Fruit fly (Drosophila melanogaster) whole organism, embryonic: ENCODE results near the gene CG8119.

Experiments used
- Blimp-1 ChIP-seq: fragments of 200-800 bp; sonication (Bioruptor generic); optimal IDR thresholded peaks from 3 replicates; lab custom pipeline; 2018; ENCODE audit warnings: missing biosample characterization, missing genetic modification characterization, mild to moderate bottlenecking, moderate library complexity, missing genetic modification reagents
- CG10209 ChIP-seq: fragments of 200-800 bp; sonication (Bioruptor generic); optimal IDR thresholded peaks from 3 replicates; lab custom pipeline; 2017; ENCODE audit warnings: missing biosample characterization, mild to moderate bottlenecking, missing genetic modification characterization, missing genetic modification reagents
- CG15601 ChIP-seq: fragments of 200-800 bp; sonication (Bioruptor generic); optimal IDR thresholded peaks from 3 replicates; lab custom pipeline; 2019; ENCODE audit warnings: missing biosample characterization, mild to moderate bottlenecking, missing genetic modification characterization, moderate library complexity
- CG1602 ChIP-seq: fragments of 200-800 bp; sonication (Bioruptor generic); optimal IDR thresholded peaks from 3 replicates; lab custom pipeline; 2016; ENCODE audit warnings: missing biosample characterization, missing genetic modification characterization
- CG16813 ChIP-seq: fragments of 200-800 bp; sonication (Bioruptor generic); IDR thresholded peaks from 3 replicates; pipeline ENCODE4 v1.3.6; 2022; ENCODE audit warnings: missing biosample characterization, missing genetic modification characterization; ENCODE audit not compliant: partially characterized antibody
- CG18764 ChIP-seq: fragments of 200-800 bp; sonication (Bioruptor generic); optimal IDR thresholded peaks from 3 replicates; lab custom pipeline; 2016; ENCODE audit warnings: missing biosample characterization, missing genetic modification characterization
- CG2202 ChIP-seq: fragments of 200-800 bp; sonication (Bioruptor generic); optimal IDR thresholded peaks from 2 replicates; lab custom pipeline; 2018; ENCODE audit warnings: missing biosample characterization, mild to moderate bottlenecking, missing genetic modification characterization
- CG32532 ChIP-seq: fragments of 200-800 bp; sonication (Bioruptor generic); IDR thresholded peaks from 2 replicates; pipeline ENCODE4 v1.3.6; 2022; ENCODE audit warnings: missing biosample characterization, missing genetic modification characterization
- CG7372 ChIP-seq: fragments of 200-800 bp; sonication (Bioruptor generic); IDR thresholded peaks from 2 replicates; pipeline ENCODE4 v1.3.6; 2022; ENCODE audit warnings: missing biosample characterization, missing genetic modification characterization
- CG7928 ChIP-seq: fragments of 200-800 bp; sonication (Bioruptor generic); optimal IDR thresholded peaks from 2 replicates; lab custom pipeline; 2017; ENCODE audit warnings: missing biosample characterization, mild to moderate bottlenecking, missing genetic modification characterization
- CG7963 ChIP-seq: fragments of 200-800 bp; sonication (Bioruptor generic); IDR thresholded peaks from 3 replicates; pipeline ENCODE4 v1.3.6; 2022; ENCODE audit warnings: missing biosample characterization, missing genetic modification characterization; ENCODE audit not compliant: partially characterized antibody
- CG8944 ChIP-seq: fragments of 200-800 bp; sonication (Bioruptor generic); optimal IDR thresholded peaks from 3 replicates; lab custom pipeline; 2016; ENCODE audit warnings: missing biosample characterization, missing genetic modification characterization
- CG9817 ChIP-seq: fragments of 200-800 bp; sonication (Bioruptor generic); optimal IDR thresholded peaks from 2 replicates; lab custom pipeline; 2018; ENCODE audit warnings: missing biosample characterization, mild to moderate bottlenecking, missing genetic modification characterization, moderate library complexity
- Drgx ChIP-seq: fragments of 200-800 bp; sonication (Bioruptor generic); IDR thresholded peaks from 2 replicates; pipeline ENCODE4 v1.3.6; 2022; ENCODE audit warnings: missing biosample characterization, missing genetic modification characterization
- E2f2 ChIP-seq: fragments of 200-800 bp; sonication (Bioruptor generic); IDR thresholded peaks from 2 replicates; pipeline ENCODE4 v1.3.6; 2022; ENCODE audit warnings: missing biosample characterization, missing genetic modification characterization
- HLH4C ChIP-seq: fragments of 200-800 bp; sonication (Bioruptor generic); IDR thresholded peaks from 3 replicates; pipeline ENCODE4 v1.3.6; 2022; ENCODE audit warnings: missing biosample characterization, missing genetic modification characterization; ENCODE audit not compliant: partially characterized antibody
- Jarid2 ChIP-seq: fragments of 200-800 bp; sonication (Bioruptor generic); optimal IDR thresholded peaks from 3 replicates; lab custom pipeline; 2017; ENCODE audit warnings: mild to moderate bottlenecking, missing biosample characterization, missing genetic modification reagents, missing genetic modification characterization
- Mes4 ChIP-seq: fragments of 200-800 bp; sonication (Bioruptor generic); optimal IDR thresholded peaks from 2 replicates; lab custom pipeline; 2016; ENCODE audit warnings: missing biosample characterization, missing genetic modification characterization
- NK7.1 ChIP-seq: fragments of 200-800 bp; sonication (Bioruptor generic); optimal IDR thresholded peaks from 3 replicates; lab custom pipeline; 2016; ENCODE audit warnings: missing biosample characterization, missing genetic modification characterization
- Opbp ChIP-seq: fragments of 200-800 bp; sonication (Bioruptor generic); IDR thresholded peaks from 3 replicates; pipeline ENCODE4 v1.3.6; 2022; ENCODE audit warnings: missing biosample characterization, missing genetic modification characterization; ENCODE audit not compliant: partially characterized antibody
- Optix ChIP-seq: fragments of 200-800 bp; sonication (Bioruptor generic); IDR thresholded peaks from 3 replicates; pipeline ENCODE4 v1.3.6; 2022; ENCODE audit warnings: missing biosample characterization, missing genetic modification characterization
- Rfx ChIP-seq: fragments of 200-800 bp; sonication (Bioruptor generic); IDR thresholded peaks from 2 replicates; pipeline ENCODE4 v1.3.6; 2022; ENCODE audit warnings: missing biosample characterization, missing genetic modification characterization
- Trl ChIP-seq, 3 experiments: fragments of >200 bp in 2 of 3; fragments of 200-800 bp in 1 of 3; sonication (Bioruptor generic) in 1 of 3; optimal IDR thresholded peaks; 2 replicates in 1 of 3; 3 replicates in 2 of 3; lab custom pipeline; 2016 to 2017; ENCODE audit warnings: missing biosample characterization in 1 of 3, missing genetic modification characterization in 1 of 3
- Xrp1 ChIP-seq: fragments of 200-800 bp; sonication (Bioruptor generic); IDR thresholded peaks from 2 replicates; pipeline ENCODE4 v1.3.6; 2022; ENCODE audit warnings: missing biosample characterization, missing genetic modification characterization
- amos ChIP-seq: fragments of 200-800 bp; sonication (Bioruptor generic); IDR thresholded peaks from 2 replicates; pipeline ENCODE4 v1.3.6; 2022; ENCODE audit warnings: missing biosample characterization, missing genetic modification characterization; ENCODE audit not compliant: partially characterized antibody
- aop ChIP-seq: fragments of 200-800 bp; sonication (Bioruptor generic); IDR thresholded peaks from 2 replicates; pipeline ENCODE4 v1.3.6; 2022; ENCODE audit warnings: missing biosample characterization, missing genetic modification characterization
- ato ChIP-seq: fragments of 200-800 bp; sonication (Bioruptor generic); IDR thresholded peaks from 2 replicates; pipeline ENCODE4 v1.3.6; 2022; ENCODE audit warnings: missing biosample characterization, missing genetic modification characterization; ENCODE audit not compliant: partially characterized antibody
- bbx ChIP-seq: fragments of 200-800 bp; sonication (Bioruptor generic); IDR thresholded peaks from 2 replicates; pipeline ENCODE4 v1.3.6; 2022; ENCODE audit warnings: missing biosample characterization, missing genetic modification characterization; ENCODE audit not compliant: partially characterized antibody
- bsh ChIP-seq, 2 experiments: fragments of 200-800 bp; sonication (Bioruptor generic); optimal IDR thresholded peaks; 2 replicates each; lab custom pipeline; 2017 to 2018; ENCODE audit warnings: mild to moderate bottlenecking in 2 of 2, missing biosample characterization in 2 of 2, missing genetic modification characterization in 2 of 2, moderate library complexity in 1 of 2
- cas ChIP-seq: fragments of 200-800 bp; sonication (Bioruptor generic); IDR thresholded peaks from 2 replicates; pipeline ENCODE4 v1.3.6; 2022; ENCODE audit warnings: missing biosample characterization, missing genetic modification characterization
- chinmo ChIP-seq: fragments of 200-800 bp; sonication (Bioruptor generic); IDR thresholded peaks from 4 replicates; pipeline ENCODE4 v1.3.6; 2022; ENCODE audit warnings: missing biosample characterization, missing genetic modification characterization; ENCODE audit not compliant: partially characterized antibody
- chm ChIP-seq: fragments of 200-800 bp; sonication (Bioruptor generic); IDR thresholded peaks from 2 replicates; pipeline ENCODE4 v1.3.6; 2022; ENCODE audit warnings: missing biosample characterization, missing genetic modification characterization
- dati ChIP-seq: fragments of 200-800 bp; sonication (Bioruptor generic); IDR thresholded peaks from 2 replicates; pipeline ENCODE4 v1.3.6; 2022; ENCODE audit warnings: missing biosample characterization, missing genetic modification characterization
- gro ChIP-seq: fragments of 200-800 bp; sonication (Bioruptor generic); optimal IDR thresholded peaks from 2 replicates; lab custom pipeline; 2016; ENCODE audit warnings: missing biosample characterization, missing genetic modification characterization
- h ChIP-seq: fragments of >200 bp; optimal IDR thresholded peaks from 2 replicates; lab custom pipeline; 2017
- jing ChIP-seq: fragments of 200-800 bp; sonication (Bioruptor generic); optimal IDR thresholded peaks from 2 replicates; lab custom pipeline; 2018; ENCODE audit warnings: missing biosample characterization, mild to moderate bottlenecking, missing genetic modification characterization
- klu ChIP-seq: fragments of 200-800 bp; sonication (Bioruptor generic); IDR thresholded peaks from 2 replicates; pipeline ENCODE4 v1.3.6; 2022; ENCODE audit warnings: missing biosample characterization, missing genetic modification characterization
- mirr ChIP-seq: fragments of 200-800 bp; sonication (Bioruptor generic); optimal IDR thresholded peaks from 3 replicates; lab custom pipeline; 2018; ENCODE audit warnings: missing biosample characterization, mild to moderate bottlenecking, missing genetic modification characterization
- nom ChIP-seq: fragments of 200-800 bp; sonication (Bioruptor generic); optimal IDR thresholded peaks from 2 replicates; lab custom pipeline; 2017; ENCODE audit warnings: missing biosample characterization, missing genetic modification characterization, mild to moderate bottlenecking, moderate library complexity, missing genetic modification reagents
- row ChIP-seq: fragments of 200-800 bp; sonication (Bioruptor generic); IDR thresholded peaks from 3 replicates; pipeline ENCODE4 v1.3.6; 2022; ENCODE audit warnings: missing biosample characterization, missing genetic modification characterization
- scrt ChIP-seq: fragments of 200-800 bp; sonication (Bioruptor generic); optimal IDR thresholded peaks from 2 replicates; lab custom pipeline; 2018; ENCODE audit warnings: missing biosample characterization, mild to moderate bottlenecking, missing genetic modification characterization, moderate library complexity
- sens-2 ChIP-seq: fragments of 200-800 bp; sonication (Bioruptor generic); IDR thresholded peaks from 2 replicates; pipeline ENCODE4 v1.3.6; 2022; ENCODE audit warnings: missing biosample characterization, missing genetic modification characterization
- so ChIP-seq: fragments of 200-800 bp; sonication (Bioruptor generic); IDR thresholded peaks from 3 replicates; pipeline ENCODE4 v1.3.6; 2022; ENCODE audit warnings: missing biosample characterization, missing genetic modification characterization
- sr ChIP-seq: fragments of 200-800 bp; sonication (Bioruptor generic); IDR thresholded peaks from 3 replicates; pipeline ENCODE4 v1.3.6; 2022; ENCODE audit warnings: missing biosample characterization, missing genetic modification characterization
- stwl ChIP-seq: fragments of 200-800 bp; sonication (Bioruptor generic); optimal IDR thresholded peaks from 3 replicates; lab custom pipeline; 2018; ENCODE audit warnings: missing biosample characterization, mild to moderate bottlenecking, missing genetic modification characterization, moderate library complexity
- sug ChIP-seq: fragments of 200-800 bp; optimal IDR thresholded peaks from 2 replicates; lab custom pipeline; 2019; ENCODE audit warnings: missing biosample characterization, mild to moderate bottlenecking, missing genetic modification characterization, moderate library complexity
- vvl ChIP-seq: fragments of 200-800 bp; sonication (Bioruptor generic); IDR thresholded peaks from 2 replicates; pipeline ENCODE4 v1.3.6; 2022; ENCODE audit warnings: missing biosample characterization, missing genetic modification characterization
- zen2 ChIP-seq: fragments of 200-800 bp; sonication (Bioruptor generic); IDR thresholded peaks from 3 replicates; pipeline ENCODE4 v1.3.6; 2022; ENCODE audit warnings: missing biosample characterization, missing genetic modification characterization; ENCODE audit not compliant: partially characterized antibody

Gene CG8119

DNA sequence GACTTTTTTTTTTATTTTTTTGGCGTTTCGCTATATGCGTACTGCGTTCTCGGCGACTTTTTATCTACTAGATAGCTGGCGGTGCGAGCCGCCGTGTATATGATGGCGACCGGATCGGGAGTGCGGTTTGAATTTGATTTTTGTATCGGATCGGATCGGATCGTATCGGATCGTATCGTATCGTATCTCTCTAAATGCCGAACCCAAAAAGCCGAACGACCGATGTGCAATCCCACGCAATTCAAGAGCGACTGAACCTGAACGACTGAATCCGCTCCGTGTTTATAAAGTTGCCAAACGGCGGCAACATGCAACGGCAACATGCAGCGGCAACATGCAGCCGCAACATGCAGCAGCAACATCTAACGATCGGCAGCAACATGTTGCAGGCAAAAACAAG is 36.1 kb upstream of the CG8119 start:
- TF ChIP-seq CG10209 (GFP tag; lab: Kevin White, UChicago) (no peak), nom (GFP tag; lab: Kevin White, UChicago) (peak; percentile 10), Xrp1 (GFP tag; lab: Robert Waterston, UW) (0 out of 2 replicates have a peak, but pooled peaks have one; percentile 8), Drgx (GFP tag; lab: Robert Waterston, UW) (0 out of 2 replicates have a peak, but pooled peaks have one; percentile 14), stwl (tag; lab: Kevin White, UChicago) (peak; percentile 19), zen2 (peak; percentile 45; the same call in 1 of the 3 replicates), Rfx (GFP tag; lab: Robert Waterston, UW) (peak; percentile 20; the same call in 1 of the 2 replicates), chm (GFP tag; lab: Robert Waterston, UW) (0 out of 2 replicates have a peak, but pooled peaks have one; percentile 61), CG7372 (GFP tag; lab: Robert Waterston, UW) (no peak), aop (GFP tag; lab: Robert Waterston, UW) (no peak), vvl (GFP tag; lab: Robert Waterston, UW) (peak; percentile 52), dati (GFP tag; lab: Robert Waterston, UW) (no peak), CG7928 (GFP tag; lab: Kevin White, UChicago) (no peak), E2f2 (GFP tag; lab: Robert Waterston, UW) (peak; percentile 30; the same call in 1 of the 2 replicates), CG7963 (GFP tag; lab: Robert Waterston, UW) (peak; percentile 38; the same call in 1 of the 3 replicates), CG2202 (no peak), amos (GFP tag; lab: Robert Waterston, UW) (peak; percentile 60), CG9817 (no peak), sug (tag; lab: Kevin White, UChicago) (peak; percentile 13), Mes4 (GFP tag; lab: Kevin White, UChicago) (no peak), bsh (GFP tag; optimal IDR thresholded peaks at IDR 0.05; lab: Kevin White, UChicago) (no peak), sens-2 (GFP tag; lab: Robert Waterston, UW) (0 out of 2 replicates have a peak, but pooled peaks have one; percentile 10), gro (GFP tag; lab: Kevin White, UChicago) (peak; percentile 49), HLH4C (GFP tag; lab: Robert Waterston, UW) (peak; percentile 30; the same call in 1 of the 3 replicates), h (lab: Kevin White, UChicago) (no peak), Jarid2 (GFP tag; lab: Kevin White, UChicago) (peak; percentile 94), row (GFP tag; lab: Robert Waterston, UW) (peak; percentile 14; the same call in 1 of the 3 replicates), CG18764 (GFP tag; lab: Kevin White, UChicago) (peak; percentile 39), CG15601 (tag; lab: Kevin White, UChicago) (peak; percentile 11), Optix (GFP tag; lab: Robert Waterston, UW) (peak; percentile 40; the same call in 1 of the 3 replicates), CG32532 (GFP tag; lab: Robert Waterston, UW) (peak; percentile 23; the same call in 1 of the 2 replicates), CG16813 (GFP tag; lab: Robert Waterston, UW) (peak; percentile 7; the same call in 1 of the 3 replicates), CG1602 (GFP tag; lab: Kevin White, UChicago) (no peak), mirr (peak; percentile 45), sr (peak; percentile 94), chinmo (GFP tag; lab: Robert Waterston, UW) (peak; percentile 86; the same call in 3 of the 4 replicates), Blimp-1 (GFP tag; lab: Kevin White, UChicago) (peak; percentile 2), bbx (GFP tag; lab: Robert Waterston, UW) (peak; percentile 51; the same call in 1 of the 2 replicates), jing (GFP tag; lab: Kevin White, UChicago) (no peak), ato (GFP tag; lab: Robert Waterston, UW) (0 out of 2 replicates have a peak, but pooled peaks have one; percentile 27), so (peak; percentile 28; the same call in 1 of the 3 replicates), klu (GFP tag; lab: Robert Waterston, UW) (no peak), Trl (optimal IDR thresholded peaks at IDR 0.05; lab: Kevin White, UChicago) (peak in 1 of 2 experiments; percentile 13), Trl (GFP tag; optimal IDR thresholded peaks at IDR 0.05; lab: Kevin White, UChicago) (no peak), Opbp (peak; percentile 71; the same call in 2 of the 3 replicates), scrt (no peak), CG8944 (GFP tag; lab: Kevin White, UChicago) (no peak), NK7.1 (GFP tag; lab: Kevin White, UChicago) (no peak), cas (GFP tag; lab: Robert Waterston, UW) (no peak)
